Worm (Caenorhabditis elegans) whole organism, mixed stage, embryonic: ENCODE data around the gene Y22D7AL.15.

Experiments
- ceh-43 ChIP-seq: fragments of 200-800 bp; sonication (Bioruptor generic); optimal IDR thresholded peaks from 2 replicates; lab custom pipeline; 2018; ENCODE audit warnings: mild to moderate bottlenecking, missing genetic modification characterization, moderate library complexity, missing compliant biosample characterization
- ceh-83 ChIP-seq: fragments of 200-800 bp; sonication (Bioruptor generic); optimal IDR thresholded peaks from 2 replicates; lab custom pipeline; 2018; ENCODE audit warnings: mild to moderate bottlenecking, missing genetic modification characterization, missing compliant biosample characterization
- ces-1 ChIP-seq: fragments of 150-350 bp; optimal IDR thresholded peaks from 2 replicates; lab custom pipeline; 2014; ENCODE audit warnings: missing biosample characterization, missing genetic modification reagents, missing genetic modification characterization
- elt-1 ChIP-seq: sonication (generic microtip); optimal IDR thresholded peaks from 2 replicates; lab custom pipeline; 2017; ENCODE audit warnings: missing genetic modification characterization, mild to moderate bottlenecking, missing compliant biosample characterization, antibody characterized with exemption, moderate library complexity, borderline replicate concordance; ENCODE audit not compliant: insufficient read depth
- elt-3 ChIP-seq: fragments of 150-350 bp; optimal IDR thresholded peaks from 2 replicates; lab custom pipeline; 2014; ENCODE audit warnings: missing biosample characterization, missing genetic modification characterization
- lsy-2 ChIP-seq: fragments of 150-350 bp; optimal IDR thresholded peaks from 2 replicates; lab custom pipeline; 2014; ENCODE audit warnings: missing biosample characterization, missing genetic modification characterization
- mab-5 ChIP-seq: fragments of 150-350 bp; optimal IDR thresholded peaks from 2 replicates; lab custom pipeline; 2014; ENCODE audit warnings: missing biosample characterization, missing genetic modification characterization
- mls-2 ChIP-seq: sonication (generic microtip); optimal IDR thresholded peaks from 2 replicates; lab custom pipeline; 2016; ENCODE audit warnings: mild to moderate bottlenecking, missing genetic modification characterization, moderate library complexity, missing compliant biosample characterization
- nhr-237 ChIP-seq: fragments of 150-350 bp; optimal IDR thresholded peaks from 2 replicates; lab custom pipeline; 2014; ENCODE audit warnings: missing biosample characterization, missing genetic modification characterization
- nhr-28 ChIP-seq: fragments of 150-350 bp; optimal IDR thresholded peaks from 2 replicates; lab custom pipeline; 2014; ENCODE audit warnings: missing biosample characterization, missing genetic modification characterization
- nhr-76 ChIP-seq: sonication (generic microtip); optimal IDR thresholded peaks from 2 replicates; lab custom pipeline; 2017; ENCODE audit warnings: missing biosample characterization, missing genetic modification characterization
- unc-39 ChIP-seq: fragments of 150-350 bp; optimal IDR thresholded peaks from 2 replicates; lab custom pipeline; 2014; ENCODE audit warnings: missing biosample characterization, missing genetic modification characterization
- unc-62 ChIP-seq: fragments of 150-350 bp; optimal IDR thresholded peaks from 2 replicates; lab custom pipeline; 2014; ENCODE audit warnings: missing biosample characterization, missing genetic modification reagents, missing genetic modification characterization

DNA sequence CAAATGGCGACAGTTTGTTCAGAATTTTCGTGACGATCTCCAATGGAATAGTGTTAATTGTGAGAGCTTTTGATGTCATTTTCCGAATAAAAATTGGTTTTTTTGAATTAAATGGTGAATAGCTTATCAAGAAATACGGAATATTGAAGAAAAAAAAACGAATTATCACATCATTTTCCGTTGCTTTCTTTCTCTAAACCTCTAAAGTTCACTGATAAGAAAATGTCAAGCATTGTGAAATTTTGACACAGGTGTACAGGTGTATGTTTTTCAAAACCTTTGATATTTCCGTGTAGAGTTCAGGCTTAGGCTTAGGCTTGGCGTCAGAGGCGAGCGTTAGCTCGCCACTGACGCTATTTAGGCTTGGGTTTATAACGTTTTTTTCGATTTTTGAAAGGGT is 39.2 kb upstream of the Y22D7AL.15 start, which contains the start of gene fbxa-74:
- TF ChIP-seq unc-39 (tag; lab: Kevin White, UChicago) (no peak), ceh-83 (no peak), mab-5 (no peak), nhr-76 (no peak), ces-1 (GFP tag; lab: Kevin White, UChicago) (no peak), nhr-237 (tag; lab: Kevin White, UChicago) (no peak), ceh-43 (no peak), unc-62 (no peak), nhr-28 (tag; lab: Kevin White, UChicago) (no peak), lsy-2 (tag; lab: Kevin White, UChicago) (no peak), elt-3 (tag; lab: Kevin White, UChicago) (no peak), elt-1 (tag; lab: Kevin White, UChicago) (no peak), mls-2 (tag; lab: Kevin White, UChicago) (no peak)
